Fruit fly (Drosophila melanogaster) whole organism, embryonic: Measurements from ENCODE around the gene CG42299.

ENCODE experiments used
- B-H1 ChIP-seq: fragments of 200-800 bp; sonication (Bioruptor generic); IDR thresholded peaks from 3 replicates; pipeline ENCODE4 v1.3.6; 2022; ENCODE audit warnings: missing biosample characterization, missing genetic modification characterization
- CG12236 ChIP-seq: fragments of 200-800 bp; sonication (Bioruptor generic); optimal IDR thresholded peaks from 2 replicates; lab custom pipeline; 2016; ENCODE audit warnings: missing biosample characterization, missing genetic modification characterization
- CG12769 ChIP-seq: fragments of 200-800 bp; sonication (Bioruptor generic); optimal IDR thresholded peaks from 2 replicates; lab custom pipeline; 2019; ENCODE audit warnings: missing biosample characterization, mild to moderate bottlenecking, missing genetic modification characterization, moderate library complexity
- CG13296 ChIP-seq: fragments of 200-800 bp; sonication (Bioruptor generic); optimal IDR thresholded peaks from 3 replicates; lab custom pipeline; 2018; ENCODE audit warnings: missing biosample characterization, mild to moderate bottlenecking, missing genetic modification characterization
- CG13775 ChIP-seq: fragments of 200-800 bp; sonication (Bioruptor generic); optimal IDR thresholded peaks from 3 replicates; lab custom pipeline; 2017; ENCODE audit warnings: missing biosample characterization, mild to moderate bottlenecking, missing genetic modification characterization
- CG14965 ChIP-seq: fragments of 200-800 bp; sonication (Bioruptor generic); optimal IDR thresholded peaks from 2 replicates; lab custom pipeline; 2016; ENCODE audit warnings: missing biosample characterization, missing genetic modification characterization, borderline replicate concordance
- CG15073 ChIP-seq: fragments of 200-800 bp; sonication (Bioruptor generic); optimal IDR thresholded peaks from 2 replicates; lab custom pipeline; 2016; ENCODE audit warnings: missing biosample characterization, missing genetic modification characterization
- CG15696 ChIP-seq: fragments of 200-800 bp; sonication (Bioruptor generic); optimal IDR thresholded peaks from 2 replicates; lab custom pipeline; 2019; ENCODE audit warnings: missing biosample characterization, mild to moderate bottlenecking, missing genetic modification characterization, moderate library complexity
- CG17359 ChIP-seq: fragments of 200-800 bp; sonication (Bioruptor generic); optimal IDR thresholded peaks from 3 replicates; lab custom pipeline; 2018; ENCODE audit warnings: missing biosample characterization, mild to moderate bottlenecking, missing genetic modification characterization, moderate library complexity
- CG17829 ChIP-seq: fragments of 200-800 bp; optimal IDR thresholded peaks from 2 replicates; lab custom pipeline; 2019; ENCODE audit warnings: missing biosample characterization, mild to moderate bottlenecking, missing genetic modification characterization, moderate library complexity
- CG18262 ChIP-seq: fragments of 200-800 bp; optimal IDR thresholded peaks from 3 replicates; lab custom pipeline; 2019; ENCODE audit warnings: missing biosample characterization, mild to moderate bottlenecking, missing genetic modification characterization, moderate library complexity
- CG31224 ChIP-seq: fragments of 200-800 bp; sonication (Bioruptor generic); IDR thresholded peaks from 2 replicates; pipeline ENCODE4 v1.3.6; 2022; ENCODE audit warnings: missing biosample characterization, missing genetic modification characterization
- CG6791 ChIP-seq: fragments of 200-800 bp; sonication (Bioruptor generic); IDR thresholded peaks from 3 replicates; pipeline ENCODE4 v1.3.6; 2022; ENCODE audit warnings: missing biosample characterization, missing genetic modification characterization; ENCODE audit not compliant: partially characterized antibody
- CG9817 ChIP-seq: fragments of 200-800 bp; sonication (Bioruptor generic); optimal IDR thresholded peaks from 2 replicates; lab custom pipeline; 2018; ENCODE audit warnings: missing biosample characterization, mild to moderate bottlenecking, missing genetic modification characterization, moderate library complexity
- CG9876 ChIP-seq: fragments of 200-800 bp; sonication (Bioruptor generic); optimal IDR thresholded peaks from 2 replicates; lab custom pipeline; 2016; ENCODE audit warnings: missing biosample characterization, missing genetic modification characterization
- CTCF ChIP-seq: fragments of 200-800 bp; sonication (Bioruptor generic); optimal IDR thresholded peaks from 2 replicates; lab custom pipeline; 2017; ENCODE audit warnings: missing biosample characterization, mild to moderate bottlenecking, missing genetic modification characterization, moderate library complexity
- Dad ChIP-seq: fragments of 200-800 bp; sonication (Bioruptor generic); optimal IDR thresholded peaks from 3 replicates; lab custom pipeline; 2016; ENCODE audit warnings: missing biosample characterization, missing genetic modification characterization
- Dbx ChIP-seq: fragments of 200-800 bp; sonication (Bioruptor generic); IDR thresholded peaks from 3 replicates; pipeline ENCODE4 v1.3.6; 2022; ENCODE audit warnings: missing biosample characterization, missing genetic modification characterization
- Gsc ChIP-seq: fragments of 200-800 bp; sonication (Bioruptor generic); IDR thresholded peaks from 2 replicates; pipeline ENCODE4 v1.3.6; 2022; ENCODE audit warnings: missing biosample characterization, missing genetic modification characterization
- Hmx ChIP-seq: fragments of 200-800 bp; sonication (Bioruptor generic); optimal IDR thresholded peaks from 2 replicates; lab custom pipeline; 2016; ENCODE audit warnings: missing biosample characterization, missing genetic modification characterization
- Kr ChIP-seq: fragments of 200-800 bp; sonication (Bioruptor generic); optimal IDR thresholded peaks from 2 replicates; lab custom pipeline; 2017; ENCODE audit warnings: missing biosample characterization, mild to moderate bottlenecking, missing genetic modification characterization
- Mad ChIP-seq: fragments of 200-800 bp; sonication (Bioruptor generic); optimal IDR thresholded peaks from 2 replicates; lab custom pipeline; 2016; ENCODE audit warnings: missing biosample characterization, missing genetic modification characterization
- Oli ChIP-seq: fragments of 200-800 bp; sonication (Bioruptor generic); optimal IDR thresholded peaks from 2 replicates; lab custom pipeline; 2018; ENCODE audit warnings: missing biosample characterization, mild to moderate bottlenecking, missing genetic modification characterization, moderate library complexity
- Rfx ChIP-seq: fragments of 200-800 bp; sonication (Bioruptor generic); IDR thresholded peaks from 2 replicates; pipeline ENCODE4 v1.3.6; 2022; ENCODE audit warnings: missing biosample characterization, missing genetic modification characterization
- Six4 ChIP-seq: fragments of 200-800 bp; sonication (Bioruptor generic); optimal IDR thresholded peaks from 2 replicates; lab custom pipeline; 2016; ENCODE audit warnings: missing biosample characterization, missing genetic modification characterization
- Usf ChIP-seq: fragments of 200-800 bp; sonication (Bioruptor generic); optimal IDR thresholded peaks from 2 replicates; lab custom pipeline; 2017; ENCODE audit warnings: missing genotype, missing biosample characterization, missing genetic modification characterization
- abd-A ChIP-seq: fragments of 200-800 bp; sonication (Bioruptor generic); optimal IDR thresholded peaks from 3 replicates; lab custom pipeline; 2019; ENCODE audit warnings: missing biosample characterization, mild to moderate bottlenecking, missing genetic modification characterization, moderate library complexity
- ap ChIP-seq: fragments of 200-800 bp; sonication (Bioruptor generic); IDR thresholded peaks from 2 replicates; pipeline ENCODE4 v1.3.6; 2022; ENCODE audit warnings: missing biosample characterization, missing genetic modification characterization
- btn ChIP-seq: fragments of 200-800 bp; sonication (Bioruptor generic); optimal IDR thresholded peaks from 2 replicates; lab custom pipeline; 2016; ENCODE audit warnings: missing biosample characterization, missing genetic modification characterization
- chn ChIP-seq: fragments of 200-800 bp; sonication (Bioruptor generic); optimal IDR thresholded peaks from 2 replicates; lab custom pipeline; 2016; ENCODE audit warnings: missing biosample characterization, missing genetic modification characterization
- croc ChIP-seq: fragments of 200-800 bp; sonication (Bioruptor generic); conservative IDR thresholded peaks from 3 replicates; pipeline ENCODE4 v1.3.6; 2022; ENCODE audit warnings: missing biosample characterization, missing genetic modification characterization
- crol ChIP-seq: fragments of 200-800 bp; sonication (Bioruptor generic); IDR thresholded peaks from 2 replicates; pipeline ENCODE4 v1.3.6; 2022; ENCODE audit warnings: missing biosample characterization, missing genetic modification characterization
- eyg ChIP-seq: fragments of 200-800 bp; sonication (Bioruptor generic); optimal IDR thresholded peaks from 3 replicates; lab custom pipeline; 2016; ENCODE audit warnings: missing biosample characterization, missing genetic modification characterization
- fru ChIP-seq: fragments of >200 bp; optimal IDR thresholded peaks from 2 replicates; lab custom pipeline; 2017
- gem ChIP-seq: fragments of 200-800 bp; sonication (Bioruptor generic); optimal IDR thresholded peaks from 2 replicates; lab custom pipeline; 2019; ENCODE audit warnings: missing biosample characterization, mild to moderate bottlenecking, missing genetic modification characterization, moderate library complexity
- ham ChIP-seq: fragments of 200-800 bp; sonication (Bioruptor generic); IDR thresholded peaks from 2 replicates; pipeline ENCODE4 v1.3.6; 2022; ENCODE audit warnings: missing biosample characterization, missing genetic modification characterization
- jing ChIP-seq: fragments of 200-800 bp; sonication (Bioruptor generic); optimal IDR thresholded peaks from 2 replicates; lab custom pipeline; 2018; ENCODE audit warnings: missing biosample characterization, mild to moderate bottlenecking, missing genetic modification characterization
- lov ChIP-seq, 2 experiments: fragments of 200-800 bp in 1 of 2; fragments of >200 bp in 1 of 2; sonication (Bioruptor generic) in 1 of 2; IDR thresholded peaks in 1 of 2; optimal IDR thresholded peaks in 1 of 2; 2 replicates in 1 of 2; 3 replicates in 1 of 2; pipeline versions ENCODE4 v1.3.6 to Lab custom; 2017 to 2022; ENCODE audit warnings: missing biosample characterization in 1 of 2, missing genetic modification characterization in 1 of 2
- nerfin-1 ChIP-seq: fragments of 200-800 bp; sonication (Bioruptor generic); optimal IDR thresholded peaks from 3 replicates; lab custom pipeline; 2019; ENCODE audit warnings: missing biosample characterization, mild to moderate bottlenecking, missing genetic modification characterization, moderate library complexity
- odd ChIP-seq: fragments of 200-800 bp; sonication (Bioruptor generic); optimal IDR thresholded peaks from 2 replicates; lab custom pipeline; 2017; ENCODE audit warnings: missing biosample characterization, mild to moderate bottlenecking, missing genetic modification characterization
- onecut ChIP-seq: fragments of 200-800 bp; sonication (Bioruptor generic); IDR thresholded peaks from 2 replicates; pipeline ENCODE4 v1.3.6; 2022; ENCODE audit warnings: missing biosample characterization, missing genetic modification characterization
- otp ChIP-seq: fragments of 200-800 bp; sonication (Bioruptor generic); IDR thresholded peaks from 3 replicates; pipeline ENCODE4, ENCODE4 v1.3.6; 2022; ENCODE audit warnings: missing biosample characterization, missing genetic modification characterization
- pho ChIP-seq: fragments of 200-800 bp; sonication (Bioruptor generic); optimal IDR thresholded peaks from 2 replicates; lab custom pipeline; 2016; ENCODE audit warnings: missing biosample characterization, missing genetic modification characterization
- shn ChIP-seq: fragments of 200-800 bp; sonication (Bioruptor generic); optimal IDR thresholded peaks from 3 replicates; lab custom pipeline; 2016; ENCODE audit warnings: missing biosample characterization, missing genetic modification characterization
- stwl ChIP-seq: fragments of 200-800 bp; sonication (Bioruptor generic); optimal IDR thresholded peaks from 3 replicates; lab custom pipeline; 2018; ENCODE audit warnings: missing biosample characterization, mild to moderate bottlenecking, missing genetic modification characterization, moderate library complexity
- tap ChIP-seq: fragments of 200-800 bp; optimal IDR thresholded peaks from 3 replicates; lab custom pipeline; 2019; ENCODE audit warnings: missing biosample characterization, mild to moderate bottlenecking, missing genetic modification characterization, moderate library complexity
- tin ChIP-seq: fragments of 200-800 bp; sonication (Bioruptor generic); optimal IDR thresholded peaks from 3 replicates; lab custom pipeline; 2016; ENCODE audit warnings: missing biosample characterization, missing genetic modification characterization
- tio ChIP-seq: fragments of 200-800 bp; sonication (Bioruptor generic); optimal IDR thresholded peaks from 2 replicates; lab custom pipeline; 2017; ENCODE audit warnings: missing biosample characterization, missing genetic modification characterization, inconsistent platforms
- tna ChIP-seq: fragments of 200-800 bp; sonication (Bioruptor generic); IDR thresholded peaks from 2 replicates; pipeline ENCODE4 v1.3.6; 2022; ENCODE audit warnings: missing biosample characterization, missing genetic modification characterization; ENCODE audit not compliant: partially characterized antibody
- zfh2 ChIP-seq: fragments of 200-800 bp; sonication (Bioruptor generic); optimal IDR thresholded peaks from 2 replicates; lab custom pipeline; 2016; ENCODE audit warnings: missing biosample characterization, missing genetic modification characterization

CG42299 gene

dm6 chrX:15618953-15619630 is 43.6 kb upstream of the CG42299 start (continued):
- TF ChIP-seq crol (GFP tag; lab: Robert Waterston, UW) (peak; percentile 93), tin (peak; percentile 87), CG13296 (GFP tag; lab: Kevin White, UChicago) (peak; percentile 58), croc (GFP tag; lab: Robert Waterston, UW) (peak; percentile 59; the same call in 2 of the 3 replicates), fru (lab: Kevin White, UChicago) (no peak), Gsc (GFP tag; lab: Robert Waterston, UW) (peak; percentile 53), tna (GFP tag; lab: Robert Waterston, UW) (no peak), Kr (GFP tag; lab: Kevin White, UChicago) (no peak), CG13775 (GFP tag; lab: Kevin White, UChicago) (peak; percentile 70), ham (GFP tag; lab: Robert Waterston, UW) (0 out of 2 replicates have a peak, but pooled peaks have one; percentile 24), CG18262 (tag; lab: Kevin White, UChicago) (peak; percentile 82), Mad (GFP tag; lab: Kevin White, UChicago) (peak; percentile 63), ap (GFP tag; lab: Robert Waterston, UW) (peak; percentile 80), CG31224 (GFP tag; lab: Robert Waterston, UW) (peak; percentile 56), CG12236 (GFP tag; lab: Kevin White, UChicago) (peak; percentile 51), tio (peak; percentile 69), nerfin-1 (tag; lab: Kevin White, UChicago) (peak; percentile 69), lov (optimal IDR thresholded peaks at IDR 0.05; lab: Kevin White, UChicago) (no peak), lov (GFP tag; IDR thresholded peaks at IDR 0.05; lab: Robert Waterston, UW) (0 out of 3 replicates have a peak, but pooled peaks have one; percentile 78), CG14965 (GFP tag; lab: Kevin White, UChicago) (no peak), Six4 (GFP tag; lab: Kevin White, UChicago) (peak; percentile 87), CG12769 (peak; percentile 80), onecut (peak; percentile 76), Usf (GFP tag; lab: Kevin White, UChicago) (peak; percentile 50), B-H1 (GFP tag; lab: Robert Waterston, UW) (peak; percentile 55; the same call in 2 of the 3 replicates), zfh2 (GFP tag; lab: Kevin White, UChicago) (peak; percentile 58), stwl (tag; lab: Kevin White, UChicago) (no peak), shn (GFP tag; lab: Kevin White, UChicago) (peak; percentile 62), eyg (GFP tag; lab: Kevin White, UChicago) (peak; percentile 31), abd-A (tag; lab: Kevin White, UChicago) (peak; percentile 0), CG15696 (tag; lab: Kevin White, UChicago) (peak; percentile 61), Oli (tag; lab: Kevin White, UChicago) (peak; percentile 85), gem (tag; lab: Kevin White, UChicago) (peak; percentile 86), Hmx (GFP tag; lab: Kevin White, UChicago) (no peak), Rfx (GFP tag; lab: Robert Waterston, UW) (peak; percentile 84), Dbx (peak; percentile 76), CTCF (peak; percentile 12), CG15073 (GFP tag; lab: Kevin White, UChicago) (peak; percentile 41), CG17359 (peak; percentile 87), tap (tag; lab: Kevin White, UChicago) (peak; percentile 72), jing (GFP tag; lab: Kevin White, UChicago) (peak; percentile 79), otp (peak; percentile 80; the same call in 2 of the 3 replicates), CG6791 (GFP tag; lab: Robert Waterston, UW) (no peak), chn (GFP tag; lab: Kevin White, UChicago) (peak; percentile 64), odd (GFP tag; lab: Kevin White, UChicago) (peak; percentile 56), Dad (peak; percentile 57), CG9876 (GFP tag; lab: Kevin White, UChicago) (peak; percentile 73), CG17829 (tag; lab: Kevin White, UChicago) (peak; percentile 80), CG9817 (peak; percentile 88), btn (GFP tag; lab: Kevin White, UChicago) (peak; percentile 58), pho (GFP tag; lab: Kevin White, UChicago) (peak; percentile 57)
